Worm (Caenorhabditis elegans) whole organism, early embryonic: Measurements from ENCODE around the gene erfa-3.

ENCODE experiments used
- B0310.2 ChIP-seq: sonication (generic microtip); optimal IDR thresholded peaks from 2 replicates; lab custom pipeline; 2016; ENCODE audit warnings: mild to moderate bottlenecking, missing genetic modification characterization, missing compliant biosample characterization
- F13C5.2 ChIP-seq: sonication (generic microtip); optimal IDR thresholded peaks from 2 replicates; lab custom pipeline; 2017; ENCODE audit warnings: mild to moderate bottlenecking, missing genetic modification characterization, inconsistent platforms, missing compliant biosample characterization
- aly-1 ChIP-seq: sonication (generic microtip); optimal IDR thresholded peaks from 2 replicates; lab custom pipeline; 2016; ENCODE audit warnings: missing genetic modification characterization, missing compliant biosample characterization
- ama-1 ChIP-seq: fragments of 150-350 bp; optimal IDR thresholded peaks from 2 replicates; lab custom pipeline; 2014
- ets-7 ChIP-seq: sonication (generic microtip); optimal IDR thresholded peaks from 2 replicates; lab custom pipeline; 2016; ENCODE audit warnings: missing genotype, missing genetic modification characterization, missing compliant biosample characterization
- flt-1 ChIP-seq: fragments of 200-800 bp; sonication (Bioruptor generic); IDR thresholded peaks from 2 replicates; pipeline ENCODE4 v1.3.6; 2022; ENCODE audit warnings: missing genetic modification characterization, missing compliant biosample characterization
- hnd-1 ChIP-seq: sonication (generic microtip); optimal IDR thresholded peaks from 2 replicates; lab custom pipeline; 2016; ENCODE audit warnings: missing genetic modification characterization, missing compliant biosample characterization
- tbx-11 ChIP-seq: fragments of 200-800 bp; sonication (Bioruptor generic); IDR thresholded peaks from 2 replicates; pipeline ENCODE4 v1.3.6; 2022; ENCODE audit warnings: missing genetic modification characterization, missing compliant biosample characterization
- tbx-37 ChIP-seq: fragments of 200-800 bp; sonication (Bioruptor generic); conservative IDR thresholded peaks from 2 replicates; pipeline ENCODE4 v1.3.6; 2022; ENCODE audit warnings: missing genetic modification reagents, missing genetic modification characterization, missing compliant biosample characterization
- tra-4 ChIP-seq: sonication (generic microtip); optimal IDR thresholded peaks from 2 replicates; lab custom pipeline; 2017; ENCODE audit warnings: missing genetic modification characterization, missing compliant biosample characterization

ce11 chrV:11122466-11122865, 9.6 kb upstream of the erfa-3 start, which contains the start of gene mboa-2:
- TF ChIP-seq ama-1 (lab: Kevin White, UChicago) (no peak), hnd-1 (tag; lab: Kevin White, UChicago) (no peak), tbx-37 (GFP tag; lab: Robert Waterston, UW) (no peak), B0310.2 (tag; lab: Kevin White, UChicago) (no peak), aly-1 (no peak), flt-1 (no peak), ets-7 (tag; lab: Kevin White, UChicago) (no peak), tra-4 (tag; lab: Kevin White, UChicago) (no peak), tbx-11 (no peak), F13C5.2 (tag; lab: Kevin White, UChicago) (no peak)
